Fruit fly (Drosophila melanogaster): ENCODE data around the gene Nf-YC.

Nf-YC gene

DNA sequence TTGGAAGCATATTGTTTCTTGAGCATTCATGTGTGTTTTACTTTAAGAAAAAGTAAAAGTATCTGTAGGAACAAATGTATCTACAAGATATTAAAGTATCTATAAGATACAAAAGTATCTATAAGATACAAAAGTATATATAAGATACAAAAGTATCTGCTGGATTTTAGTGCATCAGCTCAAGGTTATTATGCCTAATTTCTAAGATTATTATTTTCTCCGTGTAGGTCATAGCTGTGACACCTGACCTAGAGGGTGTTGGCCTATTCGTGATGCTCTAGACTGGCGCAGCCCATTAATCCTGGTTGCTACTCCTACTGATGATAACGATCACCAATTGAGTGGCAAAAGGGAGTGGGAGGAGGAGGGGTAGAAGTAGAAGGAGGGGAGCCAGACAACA is 42.7 kb downstream of the Nf-YC start:
- TF ChIP-seq Dll (optimal IDR thresholded peaks at IDR 0.05) (no peak), pan (optimal IDR thresholded peaks at IDR 0.05) (peak; percentile 55)

DNA sequence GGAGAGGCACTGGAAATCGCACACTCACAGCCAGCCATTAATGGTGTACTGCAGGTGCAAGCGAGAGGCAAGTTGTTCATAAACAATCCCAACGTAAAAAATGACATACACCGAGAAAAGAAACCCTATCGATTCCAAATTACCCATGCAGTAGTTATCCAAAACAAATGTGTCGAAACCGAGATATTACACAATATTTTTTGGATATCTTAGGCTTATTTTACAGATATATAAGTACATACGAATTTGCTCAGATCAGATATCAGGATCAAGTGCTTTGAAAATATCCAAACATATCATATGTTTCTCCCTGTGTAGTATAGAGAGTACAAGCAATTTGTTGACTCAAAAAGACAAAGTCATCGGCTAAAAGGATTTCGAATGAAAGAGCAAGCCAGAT is 43.3 kb downstream of the Nf-YC start:
- TF ChIP-seq pan (optimal IDR thresholded peaks at IDR 0.05) (no peak), CG8478 (optimal IDR thresholded peaks at IDR 0.05) (no peak), psq (optimal IDR thresholded peaks at IDR 0.05) (no peak), Dll (optimal IDR thresholded peaks at IDR 0.05) (no peak), usp (GFP tag; optimal IDR thresholded peaks at IDR 0.05) (no peak), EcR (GFP tag; optimal IDR thresholded peaks at IDR 0.05) (no peak)

DNA sequence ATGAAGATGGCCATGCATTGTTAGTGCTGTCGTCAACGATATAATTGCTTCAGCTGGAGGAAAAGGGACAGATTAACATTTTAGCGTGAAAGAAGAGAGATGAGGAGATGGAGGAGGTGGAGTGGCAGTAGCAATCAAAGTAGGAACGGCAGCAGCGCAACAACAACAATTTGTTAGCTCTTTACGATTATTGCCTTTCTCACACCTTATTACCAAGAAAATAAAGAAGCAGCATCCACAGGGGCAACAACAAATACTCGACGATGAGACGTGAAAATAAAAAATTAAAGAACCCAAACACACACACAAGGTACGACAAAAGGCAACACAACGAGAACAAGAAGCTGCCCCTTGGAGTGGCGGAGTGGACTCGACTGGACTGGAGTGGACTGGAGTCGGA is 43.8 kb downstream of the Nf-YC start:
- TF ChIP-seq CG8478 (optimal IDR thresholded peaks at IDR 0.05) = no peak
- no peak for TF ChIP-seq EcR (GFP tag; optimal IDR thresholded peaks at IDR 0.05)
- TF ChIP-seq pan (optimal IDR thresholded peaks at IDR 0.05) = no peak
- TF ChIP-seq psq (optimal IDR thresholded peaks at IDR 0.05) = no peak
- no peak for TF ChIP-seq Dll (optimal IDR thresholded peaks at IDR 0.05)
- TF ChIP-seq usp (GFP tag; optimal IDR thresholded peaks at IDR 0.05) = no peak

DNA sequence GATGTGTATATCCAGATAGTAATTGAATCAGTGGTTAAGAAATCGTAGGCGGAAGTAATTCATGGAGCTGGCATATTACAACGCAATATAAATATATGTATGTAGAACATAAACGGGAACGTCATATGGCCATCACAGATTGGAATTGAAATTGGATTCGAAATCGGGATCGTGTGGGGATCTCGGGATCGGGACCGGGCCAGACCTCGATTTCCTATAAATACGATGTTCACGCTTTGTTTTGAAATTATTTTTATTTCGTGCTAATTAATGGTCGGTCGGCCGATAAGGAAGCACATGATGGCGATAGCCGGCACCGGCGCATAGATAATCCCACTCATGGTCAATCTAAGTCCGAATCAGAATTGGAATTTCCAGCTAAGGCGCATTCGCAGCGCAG is 44.4 kb downstream of the Nf-YC start:
- no peak for TF ChIP-seq usp (GFP tag; optimal IDR thresholded peaks at IDR 0.05)
- no peak for TF ChIP-seq pan (optimal IDR thresholded peaks at IDR 0.05)

DNA sequence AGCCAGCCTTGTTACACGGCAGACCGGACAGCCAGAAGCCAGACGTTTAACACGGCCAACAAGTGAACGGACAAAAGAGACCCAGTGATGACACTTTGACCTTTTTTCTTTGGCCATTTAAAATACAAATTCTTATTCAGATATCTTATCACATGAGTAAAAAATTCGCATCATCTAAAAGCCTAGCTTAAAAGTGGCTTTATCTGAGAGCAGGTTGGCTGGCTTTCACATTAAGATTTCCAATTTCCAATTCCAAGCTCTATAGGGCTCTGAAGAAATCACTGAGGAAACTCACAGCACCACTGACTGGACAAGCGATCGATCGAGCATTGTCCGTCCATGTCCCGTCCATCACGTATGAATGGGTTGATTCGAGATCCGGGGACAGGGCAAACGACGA is 45.1 kb downstream of the Nf-YC start:
- TF ChIP-seq usp (GFP tag; optimal IDR thresholded peaks at IDR 0.05) (no peak), pan (optimal IDR thresholded peaks at IDR 0.05) (no peak), CG8478 (optimal IDR thresholded peaks at IDR 0.05) (no peak)

DNA sequence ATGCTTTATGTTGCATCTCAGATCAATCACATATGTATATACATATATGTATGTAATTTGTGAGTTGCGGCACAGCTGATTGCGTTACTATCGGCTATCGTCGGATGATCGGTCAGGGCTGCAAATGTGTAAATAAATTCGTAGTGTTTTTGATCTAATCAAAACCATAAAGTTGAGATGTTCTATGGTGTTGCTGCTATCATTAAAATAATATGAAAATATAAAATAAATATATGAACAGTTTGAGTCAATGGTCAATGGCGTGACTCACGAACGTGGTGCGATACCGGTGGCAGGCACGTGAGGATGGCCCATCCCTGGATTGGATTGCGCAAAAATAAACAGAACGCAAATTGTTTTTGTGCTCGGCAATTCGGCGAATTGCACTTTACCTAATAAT is 49.8 kb downstream of the Nf-YC start, which contains the start of gene Coq7:
Gene Coq7, plus strand, starts transcription at position 302 of the 400 bp plus-strand sequence.
- no peak for TF ChIP-seq usp (GFP tag; optimal IDR thresholded peaks at IDR 0.05)
- TF ChIP-seq Dll (optimal IDR thresholded peaks at IDR 0.05) = no peak
- no peak for TF ChIP-seq psq (optimal IDR thresholded peaks at IDR 0.05)
- no peak for TF ChIP-seq CG8478 (optimal IDR thresholded peaks at IDR 0.05)
- no peak for TF ChIP-seq EcR (GFP tag; optimal IDR thresholded peaks at IDR 0.05)
- no peak for TF ChIP-seq pan (optimal IDR thresholded peaks at IDR 0.05)
